Worm (Caenorhabditis elegans) whole organism, late embryonic: Measurements from ENCODE around the gene mrpl-22.

Experiments used
- C38D4.7 ChIP-seq: fragments of 200-800 bp; sonication (Bioruptor generic); optimal IDR thresholded peaks from 2 replicates; lab custom pipeline; 2018; ENCODE audit warnings: mild to moderate bottlenecking, missing genetic modification characterization, moderate library complexity, missing compliant biosample characterization
- F13H6.1 ChIP-seq: sonication (generic microtip); optimal IDR thresholded peaks from 2 replicates; lab custom pipeline; 2016; ENCODE audit warnings: missing genetic modification characterization, missing compliant biosample characterization
- K09A11.1 ChIP-seq: sonication (generic microtip); optimal IDR thresholded peaks from 2 replicates; lab custom pipeline; 2017; ENCODE audit warnings: antibody characterized with exemption, mild to moderate bottlenecking, missing genetic modification characterization, missing compliant biosample characterization; ENCODE audit not compliant: insufficient read depth
- T23F11.4 ChIP-seq: fragments of 200-800 bp; sonication (Bioruptor generic); optimal IDR thresholded peaks from 2 replicates; lab custom pipeline; 2018; ENCODE audit warnings: mild to moderate bottlenecking, missing genetic modification characterization, missing compliant biosample characterization
- ahr-1 ChIP-seq: sonication (generic microtip); optimal IDR thresholded peaks from 2 replicates; lab custom pipeline; 2016; ENCODE audit warnings: missing genetic modification characterization, missing compliant biosample characterization
- ama-1 ChIP-seq: fragments of 150-350 bp; optimal IDR thresholded peaks from 2 replicates; lab custom pipeline; 2014
- ceh-14 ChIP-seq: sonication (generic microtip); optimal IDR thresholded peaks from 2 replicates; lab custom pipeline; 2016; ENCODE audit warnings: missing genotype, missing genetic modification characterization, missing compliant biosample characterization
- ceh-18 ChIP-seq: sonication (generic microtip); optimal IDR thresholded peaks from 2 replicates; lab custom pipeline; 2016; ENCODE audit warnings: missing genetic modification characterization, missing compliant biosample characterization
- ceh-19 ChIP-seq: fragments of 200-800 bp; sonication (Bioruptor generic); optimal IDR thresholded peaks from 2 replicates; lab custom pipeline; 2018; ENCODE audit warnings: mild to moderate bottlenecking, missing genetic modification characterization, missing compliant biosample characterization
- ceh-22 ChIP-seq: sonication (generic microtip); optimal IDR thresholded peaks from 2 replicates; lab custom pipeline; 2017; ENCODE audit warnings: missing biosample characterization, missing genetic modification characterization
- ceh-30 ChIP-seq: fragments of 150-350 bp; optimal IDR thresholded peaks from 2 replicates; lab custom pipeline; 2014; ENCODE audit warnings: missing biosample characterization, missing genetic modification characterization
- ceh-34 ChIP-seq: sonication (generic microtip); optimal IDR thresholded peaks from 2 replicates; lab custom pipeline; 2016; ENCODE audit warnings: mild to moderate bottlenecking, missing genetic modification characterization, missing compliant biosample characterization
- ceh-48 ChIP-seq: sonication (generic microtip); optimal IDR thresholded peaks from 2 replicates; lab custom pipeline; 2016; ENCODE audit warnings: missing genetic modification characterization, inconsistent platforms, missing compliant biosample characterization
- ceh-6 ChIP-seq: fragments of 200-800 bp; sonication (Bioruptor generic); optimal IDR thresholded peaks from 2 replicates; lab custom pipeline; 2018; ENCODE audit warnings: mild to moderate bottlenecking, missing genetic modification characterization, missing compliant biosample characterization
- che-1 ChIP-seq: sonication (generic microtip); optimal IDR thresholded peaks from 2 replicates; lab custom pipeline; 2016; ENCODE audit warnings: mild to moderate bottlenecking, missing genetic modification characterization, missing compliant biosample characterization
- dmd-4 ChIP-seq: sonication (generic microtip); optimal IDR thresholded peaks from 2 replicates; lab custom pipeline; 2016; ENCODE audit warnings: borderline replicate concordance, missing genetic modification characterization, missing compliant biosample characterization
- dve-1 ChIP-seq: sonication (generic microtip); optimal IDR thresholded peaks from 2 replicates; lab custom pipeline; 2017; ENCODE audit warnings: antibody characterized with exemption, mild to moderate bottlenecking, missing genetic modification characterization, missing compliant biosample characterization
- elt-4 ChIP-seq: sonication (generic microtip); optimal IDR thresholded peaks from 2 replicates; lab custom pipeline; 2016; ENCODE audit warnings: missing genetic modification characterization, missing compliant biosample characterization
- ets-4 ChIP-seq: sonication (generic microtip); optimal IDR thresholded peaks from 2 replicates; lab custom pipeline; 2016; ENCODE audit warnings: missing genetic modification characterization, missing compliant biosample characterization
- eyg-1 ChIP-seq: sonication (generic microtip); optimal IDR thresholded peaks from 2 replicates; lab custom pipeline; 2016; ENCODE audit warnings: missing genotype, missing genetic modification characterization, missing compliant biosample characterization
- fax-1 ChIP-seq: sonication (generic microtip); optimal IDR thresholded peaks from 2 replicates; lab custom pipeline; 2016; ENCODE audit warnings: missing genotype, missing genetic modification characterization, missing compliant biosample characterization
- fkh-6 ChIP-seq: sonication (generic microtip); optimal IDR thresholded peaks from 2 replicates; lab custom pipeline; 2016; ENCODE audit warnings: missing genetic modification characterization, missing compliant biosample characterization
- gmeb-2 ChIP-seq: sonication (generic microtip); optimal IDR thresholded peaks from 2 replicates; lab custom pipeline; 2016; ENCODE audit warnings: missing genetic modification characterization, inconsistent platforms, missing compliant biosample characterization
- hlh-13 ChIP-seq: fragments of 200-800 bp; sonication (Bioruptor generic); optimal IDR thresholded peaks from 2 replicates; lab custom pipeline; 2018; ENCODE audit warnings: mild to moderate bottlenecking, missing genetic modification characterization, missing compliant biosample characterization
- hlh-15 ChIP-seq: sonication (generic microtip); optimal IDR thresholded peaks from 2 replicates; lab custom pipeline; 2016; ENCODE audit warnings: missing genetic modification characterization, missing compliant biosample characterization
- hlh-30 ChIP-seq: sonication (generic microtip); optimal IDR thresholded peaks from 2 replicates; lab custom pipeline; 2017; ENCODE audit warnings: antibody characterized with exemption, missing genetic modification characterization, missing compliant biosample characterization; ENCODE audit not compliant: insufficient read depth
- hlh-6 ChIP-seq: sonication (generic microtip); optimal IDR thresholded peaks from 2 replicates; lab custom pipeline; 2016; ENCODE audit warnings: missing genotype, missing genetic modification characterization, missing compliant biosample characterization
- hlh-8 ChIP-seq: sonication (generic microtip); optimal IDR thresholded peaks from 2 replicates; lab custom pipeline; 2016; ENCODE audit warnings: missing genotype, missing genetic modification characterization, missing compliant biosample characterization
- lin-11 ChIP-seq: fragments of 200-800 bp; sonication (Bioruptor generic); optimal IDR thresholded peaks from 2 replicates; lab custom pipeline; 2018; ENCODE audit warnings: mild to moderate bottlenecking, missing genetic modification characterization, missing compliant biosample characterization
- mec-3 ChIP-seq: sonication (generic microtip); optimal IDR thresholded peaks from 2 replicates; lab custom pipeline; 2016; ENCODE audit warnings: borderline replicate concordance, missing genetic modification characterization, missing compliant biosample characterization
- nfya-1 ChIP-seq: sonication (generic microtip); optimal IDR thresholded peaks from 2 replicates; lab custom pipeline; 2017; ENCODE audit warnings: missing genetic modification characterization, mild to moderate bottlenecking, missing compliant biosample characterization, antibody characterized with exemption, moderate library complexity
- nhr-232 ChIP-seq: sonication (generic microtip); optimal IDR thresholded peaks from 2 replicates; lab custom pipeline; 2016; ENCODE audit warnings: missing genetic modification characterization, missing compliant biosample characterization
- npax-4 ChIP-seq: sonication (generic microtip); optimal IDR thresholded peaks from 2 replicates; lab custom pipeline; 2016; ENCODE audit warnings: missing genetic modification characterization, missing compliant biosample characterization
- odd-2 ChIP-seq: sonication (generic microtip); optimal IDR thresholded peaks from 2 replicates; lab custom pipeline; 2017; ENCODE audit warnings: antibody characterized with exemption, mild to moderate bottlenecking, missing genetic modification characterization, missing compliant biosample characterization
- pag-3 ChIP-seq: sonication (generic microtip); optimal IDR thresholded peaks from 2 replicates; lab custom pipeline; 2016; ENCODE audit warnings: missing compliant biosample characterization, missing genetic modification characterization, borderline replicate concordance
- pat-9 ChIP-seq: fragments of 200-800 bp; sonication (Bioruptor generic); optimal IDR thresholded peaks from 2 replicates; lab custom pipeline; 2018; ENCODE audit warnings: mild to moderate bottlenecking, missing genetic modification characterization, moderate library complexity, missing compliant biosample characterization
- pax-1 ChIP-seq: fragments of 150-350 bp; optimal IDR thresholded peaks from 2 replicates; lab custom pipeline; 2014; ENCODE audit warnings: missing biosample characterization, missing genetic modification characterization
- pha-2 ChIP-seq: sonication (generic microtip); optimal IDR thresholded peaks from 2 replicates; lab custom pipeline; 2017; ENCODE audit warnings: mild to moderate bottlenecking, missing genetic modification characterization, missing compliant biosample characterization
- pqm-1 ChIP-seq: sonication (generic microtip); optimal IDR thresholded peaks from 2 replicates; lab custom pipeline; 2016; ENCODE audit warnings: missing genetic modification characterization, missing compliant biosample characterization
- pros-1 ChIP-seq: fragments of 150-350 bp; optimal IDR thresholded peaks from 2 replicates; lab custom pipeline; 2014; ENCODE audit warnings: missing biosample characterization, missing genetic modification reagents, missing genetic modification characterization
- ref-2 ChIP-seq: sonication (generic microtip); optimal IDR thresholded peaks from 2 replicates; lab custom pipeline; 2016; ENCODE audit warnings: missing genetic modification characterization, missing compliant biosample characterization
- rnt-1 ChIP-seq: sonication (generic microtip); optimal IDR thresholded peaks from 2 replicates; lab custom pipeline; 2016; ENCODE audit warnings: missing genetic modification characterization, missing compliant biosample characterization
- sdc-2 ChIP-seq: sonication (generic microtip); optimal IDR thresholded peaks from 2 replicates; lab custom pipeline; 2016; ENCODE audit warnings: missing genotype, missing genetic modification characterization, missing compliant biosample characterization
- sox-4 ChIP-seq: sonication (generic microtip); optimal IDR thresholded peaks from 2 replicates; lab custom pipeline; 2017; ENCODE audit warnings: mild to moderate bottlenecking, missing genetic modification characterization, inconsistent platforms, missing compliant biosample characterization
- tbx-2 ChIP-seq: sonication (generic microtip); optimal IDR thresholded peaks from 2 replicates; lab custom pipeline; 2016; ENCODE audit warnings: missing genetic modification characterization, missing compliant biosample characterization
- tbx-7 ChIP-seq: sonication (generic microtip); optimal IDR thresholded peaks from 2 replicates; lab custom pipeline; 2016; ENCODE audit warnings: missing genotype, missing genetic modification characterization, missing compliant biosample characterization
- ttx-3 ChIP-seq: sonication (generic microtip); optimal IDR thresholded peaks from 2 replicates; lab custom pipeline; 2016; ENCODE audit warnings: missing genetic modification reagents, missing genetic modification characterization, missing compliant biosample characterization
- unc-3 ChIP-seq, 2 experiments: fragments of 200-800 bp in 1 of 2; sonication (Bioruptor generic) in 1 of 2; sonication (generic microtip) in 1 of 2; conservative IDR thresholded peaks in 1 of 2; optimal IDR thresholded peaks in 1 of 2; 2 replicates each; pipeline versions ENCODE4 v1.3.6 to Lab custom; 2016 to 2022; ENCODE audit warnings: missing compliant biosample characterization in 2 of 2, missing genetic modification characterization in 2 of 2, missing genetic modification reagents in 1 of 2
- unc-42 ChIP-seq: sonication (generic microtip); optimal IDR thresholded peaks from 2 replicates; lab custom pipeline; 2016; ENCODE audit warnings: missing genotype, missing genetic modification characterization, missing compliant biosample characterization
- ztf-16 ChIP-seq: sonication (generic microtip); optimal IDR thresholded peaks from 2 replicates; lab custom pipeline; 2017; ENCODE audit warnings: missing genetic modification characterization, missing compliant biosample characterization

mrpl-22 gene

DNA sequence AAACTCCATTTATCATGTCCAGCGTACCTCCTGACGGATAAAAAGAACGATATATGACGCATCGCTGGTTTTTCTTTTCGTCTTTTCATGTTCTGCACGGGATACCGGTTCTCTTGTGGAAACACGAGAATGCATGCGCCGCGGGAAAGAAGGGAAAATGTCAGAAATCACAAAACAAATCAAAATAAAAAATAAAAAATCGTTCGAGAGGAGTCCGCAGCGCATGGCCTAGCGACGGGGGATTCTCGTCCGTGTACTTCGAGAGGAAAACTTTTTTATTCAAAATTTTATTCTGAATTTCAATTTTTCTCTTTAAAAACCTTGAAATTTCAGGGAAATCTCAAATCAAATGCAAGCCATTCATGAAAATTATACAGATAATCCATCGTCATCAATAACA, 5.9 kb downstream of the mrpl-22 start, which contains the start of the genes lron-10 and hpr-9 (continued):
- TF ChIP-seq odd-2 (tag; lab: Kevin White, UChicago) (no peak), nhr-232 (tag; lab: Kevin White, UChicago) (no peak), ceh-22 (no peak), pha-2 (no peak), ceh-18 (tag; lab: Kevin White, UChicago) (no peak), ceh-30 (no peak), che-1 (tag; lab: Kevin White, UChicago) (no peak), fkh-6 (peak; percentile 50), F13H6.1 (tag; lab: Kevin White, UChicago) (peak; percentile 57), pag-3 (tag; lab: Kevin White, UChicago) (no peak), unc-3 (GFP tag; conservative IDR thresholded peaks at IDR 0.05; lab: Robert Waterston, UW) (no peak), unc-3 (tag; optimal IDR thresholded peaks at IDR 0.05; lab: Kevin White, UChicago) (peak; percentile 34), dve-1 (tag; lab: Kevin White, UChicago) (peak; percentile 8), ama-1 (no peak), ets-4 (tag; lab: Kevin White, UChicago) (peak; percentile 82), tbx-2 (peak; percentile 84), pros-1 (no peak), unc-42 (tag; lab: Kevin White, UChicago) (no peak), sdc-2 (tag; lab: Kevin White, UChicago) (no peak), gmeb-2 (no peak), hlh-8 (peak; percentile 10), nfya-1 (tag; lab: Kevin White, UChicago) (no peak), tbx-7 (tag; lab: Kevin White, UChicago) (peak; percentile 79), pax-1 (tag; lab: Kevin White, UChicago) (no peak), elt-4 (tag; lab: Kevin White, UChicago) (no peak), hlh-13 (GFP tag; lab: Kevin White, UChicago) (no peak), ahr-1 (tag; lab: Kevin White, UChicago) (no peak), ref-2 (tag; lab: Kevin White, UChicago) (peak; percentile 6), fax-1 (tag; lab: Kevin White, UChicago) (peak; percentile 33), ztf-16 (no peak), pat-9 (no peak), sox-4 (no peak), ceh-34 (tag; lab: Kevin White, UChicago) (peak; percentile 42), pqm-1 (no peak), ceh-14 (peak; percentile 12), lin-11 (no peak), mec-3 (tag; lab: Kevin White, UChicago) (peak; percentile 60), hlh-30 (no peak)

DNA sequence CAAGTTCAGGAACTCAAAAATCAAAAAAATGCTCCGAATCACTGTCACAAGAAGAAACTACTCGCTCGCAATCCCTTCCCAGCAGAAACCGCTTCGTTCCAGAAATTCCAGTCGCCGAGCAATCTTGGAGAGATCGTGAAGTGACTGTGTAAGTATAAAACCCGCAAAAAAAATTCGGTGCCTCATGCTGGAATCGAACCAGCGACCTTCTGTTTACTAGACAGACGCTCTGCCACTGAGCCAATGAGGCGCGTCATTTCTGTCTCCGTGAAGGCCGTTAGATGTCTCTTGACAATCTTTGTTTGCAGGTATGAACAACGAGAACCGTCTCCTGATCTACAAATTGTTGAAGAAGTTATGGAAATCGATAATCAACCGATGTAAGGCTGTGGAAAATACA, 9.3 kb downstream of the mrpl-22 start:
- TF ChIP-seq F13H6.1 (tag; lab: Kevin White, UChicago) (no peak), C38D4.7 (GFP tag; lab: Kevin White, UChicago) (peak; percentile 67), pat-9 (peak; percentile 65), ceh-48 (tag; lab: Kevin White, UChicago) (peak; percentile 66), T23F11.4 (peak; percentile 36), ceh-6 (GFP tag; lab: Kevin White, UChicago) (peak; percentile 76), gmeb-2 (peak; percentile 43), dmd-4 (tag; lab: Kevin White, UChicago) (no peak), pax-1 (tag; lab: Kevin White, UChicago) (no peak), ttx-3 (tag; lab: Kevin White, UChicago) (peak; percentile 50), ahr-1 (tag; lab: Kevin White, UChicago) (no peak), hlh-15 (no peak), hlh-6 (peak; percentile 75), dve-1 (tag; lab: Kevin White, UChicago) (peak; percentile 53), ama-1 (no peak), unc-3 (GFP tag; conservative IDR thresholded peaks at IDR 0.05; lab: Robert Waterston, UW) (0 out of 2 replicates have a peak, but pooled peaks have one; percentile 34), unc-3 (tag; optimal IDR thresholded peaks at IDR 0.05; lab: Kevin White, UChicago) (peak; percentile 58), ceh-18 (tag; lab: Kevin White, UChicago) (peak; percentile 63), rnt-1 (tag; lab: Kevin White, UChicago) (peak; percentile 44), eyg-1 (peak; percentile 31), K09A11.1 (tag; lab: Kevin White, UChicago) (no peak), npax-4 (peak; percentile 22), sox-4 (peak; percentile 65), ceh-19 (GFP tag; lab: Kevin White, UChicago) (peak; percentile 68), lin-11 (peak; percentile 70), ztf-16 (peak; percentile 56), hlh-8 (no peak), pag-3 (tag; lab: Kevin White, UChicago) (no peak), fax-1 (tag; lab: Kevin White, UChicago) (peak; percentile 58), hlh-13 (GFP tag; lab: Kevin White, UChicago) (peak; percentile 55), nhr-232 (tag; lab: Kevin White, UChicago) (peak; percentile 80)
